Worm (Caenorhabditis elegans) whole organism, mixed stage, embryonic: ENCODE results near the gene ubh-3.

Experiments used
- M03D4.4 ChIP-seq: sonication (generic microtip); optimal IDR thresholded peaks from 2 replicates; lab custom pipeline; 2017; ENCODE audit warnings: mild to moderate bottlenecking, missing genetic modification characterization, missing compliant biosample characterization
- blmp-1 ChIP-seq: fragments of 150-350 bp; optimal IDR thresholded peaks from 2 replicates; lab custom pipeline; 2014; ENCODE audit warnings: missing biosample characterization, missing genetic modification characterization
- ceh-39 ChIP-seq: fragments of 150-350 bp; optimal IDR thresholded peaks from 2 replicates; lab custom pipeline; 2014; ENCODE audit warnings: missing biosample characterization, missing genetic modification characterization
- ceh-43 ChIP-seq: fragments of 200-800 bp; sonication (Bioruptor generic); optimal IDR thresholded peaks from 2 replicates; lab custom pipeline; 2018; ENCODE audit warnings: mild to moderate bottlenecking, missing genetic modification characterization, moderate library complexity, missing compliant biosample characterization
- ces-1 ChIP-seq: fragments of 150-350 bp; optimal IDR thresholded peaks from 2 replicates; lab custom pipeline; 2014; ENCODE audit warnings: missing biosample characterization, missing genetic modification reagents, missing genetic modification characterization
- cnd-1 ChIP-seq: fragments of 200-800 bp; sonication (Bioruptor generic); optimal IDR thresholded peaks from 2 replicates; lab custom pipeline; 2018; ENCODE audit warnings: mild to moderate bottlenecking, missing genetic modification characterization, missing compliant biosample characterization
- drap-1 ChIP-seq: fragments of 200-800 bp; sonication (Bioruptor generic); optimal IDR thresholded peaks from 3 replicates; lab custom pipeline; 2018; ENCODE audit warnings: mild to moderate bottlenecking, missing genetic modification characterization, missing compliant biosample characterization
- elt-3 ChIP-seq: fragments of 150-350 bp; optimal IDR thresholded peaks from 2 replicates; lab custom pipeline; 2014; ENCODE audit warnings: missing biosample characterization, missing genetic modification characterization
- hlh-1 ChIP-seq: fragments of 150-350 bp; optimal IDR thresholded peaks from 2 replicates; lab custom pipeline; 2014; ENCODE audit warnings: missing biosample characterization, missing genetic modification reagents, missing genetic modification characterization
- lin-13 ChIP-seq: fragments of 150-350 bp; optimal IDR thresholded peaks from 2 replicates; lab custom pipeline; 2014; ENCODE audit warnings: missing biosample characterization, missing genetic modification characterization
- lin-32 ChIP-seq: fragments of 200-800 bp; sonication (Bioruptor generic); optimal IDR thresholded peaks from 2 replicates; lab custom pipeline; 2018; ENCODE audit warnings: mild to moderate bottlenecking, missing genetic modification characterization, missing compliant biosample characterization
- mep-1 ChIP-seq: fragments of 150-350 bp; optimal IDR thresholded peaks from 2 replicates; lab custom pipeline; 2017; ENCODE audit warnings: missing biosample characterization, missing genetic modification reagents, missing genetic modification characterization, inconsistent platforms
- mls-2 ChIP-seq: sonication (generic microtip); optimal IDR thresholded peaks from 2 replicates; lab custom pipeline; 2016; ENCODE audit warnings: mild to moderate bottlenecking, missing genetic modification characterization, moderate library complexity, missing compliant biosample characterization
- nhr-12 ChIP-seq: fragments of 150-350 bp; optimal IDR thresholded peaks from 2 replicates; lab custom pipeline; 2014; ENCODE audit warnings: missing biosample characterization, missing genetic modification characterization
- nhr-2 ChIP-seq: fragments of 150-350 bp; optimal IDR thresholded peaks from 2 replicates; lab custom pipeline; 2014; ENCODE audit warnings: missing biosample characterization, missing genetic modification characterization
- nhr-237 ChIP-seq: fragments of 150-350 bp; optimal IDR thresholded peaks from 2 replicates; lab custom pipeline; 2014; ENCODE audit warnings: missing biosample characterization, missing genetic modification characterization
- nhr-28 ChIP-seq: fragments of 150-350 bp; optimal IDR thresholded peaks from 2 replicates; lab custom pipeline; 2014; ENCODE audit warnings: missing biosample characterization, missing genetic modification characterization
- nhr-76 ChIP-seq: sonication (generic microtip); optimal IDR thresholded peaks from 2 replicates; lab custom pipeline; 2017; ENCODE audit warnings: missing biosample characterization, missing genetic modification characterization
- pha-4 ChIP-seq: fragments of 150-350 bp; optimal IDR thresholded peaks from 2 replicates; lab custom pipeline; 2018; ENCODE audit warnings: missing biosample characterization, missing genetic modification reagents, missing genetic modification characterization
- sem-2 ChIP-seq: fragments of 200-800 bp; sonication (Bioruptor generic); optimal IDR thresholded peaks from 2 replicates; lab custom pipeline; 2018; ENCODE audit warnings: mild to moderate bottlenecking, missing genetic modification characterization, missing compliant biosample characterization
- snpc-4 ChIP-seq: fragments of 150-350 bp; optimal IDR thresholded peaks from 2 replicates; lab custom pipeline; 2014; ENCODE audit warnings: missing biosample characterization, missing genetic modification characterization
- sptf-1 ChIP-seq: sonication (generic microtip); optimal IDR thresholded peaks from 2 replicates; lab custom pipeline; 2017; ENCODE audit warnings: mild to moderate bottlenecking, missing genetic modification characterization, moderate library complexity, missing compliant biosample characterization
- tbx-8 ChIP-seq: fragments of 200-800 bp; sonication (Bioruptor generic); optimal IDR thresholded peaks from 2 replicates; lab custom pipeline; 2018; ENCODE audit warnings: mild to moderate bottlenecking, missing genetic modification characterization, moderate library complexity, missing compliant biosample characterization
- unc-120 ChIP-seq: sonication (generic microtip); optimal IDR thresholded peaks from 2 replicates; lab custom pipeline; 2017; ENCODE audit warnings: missing genetic modification characterization, missing compliant biosample characterization; ENCODE audit not compliant: poor library complexity, severe bottlenecking
- unc-62 ChIP-seq: fragments of 150-350 bp; optimal IDR thresholded peaks from 2 replicates; lab custom pipeline; 2014; ENCODE audit warnings: missing biosample characterization, missing genetic modification reagents, missing genetic modification characterization
- ztf-11 ChIP-seq: fragments of 150-350 bp; optimal IDR thresholded peaks from 2 replicates; lab custom pipeline; 2014; ENCODE audit warnings: missing biosample characterization, missing genetic modification characterization

Gene ubh-3

DNA sequence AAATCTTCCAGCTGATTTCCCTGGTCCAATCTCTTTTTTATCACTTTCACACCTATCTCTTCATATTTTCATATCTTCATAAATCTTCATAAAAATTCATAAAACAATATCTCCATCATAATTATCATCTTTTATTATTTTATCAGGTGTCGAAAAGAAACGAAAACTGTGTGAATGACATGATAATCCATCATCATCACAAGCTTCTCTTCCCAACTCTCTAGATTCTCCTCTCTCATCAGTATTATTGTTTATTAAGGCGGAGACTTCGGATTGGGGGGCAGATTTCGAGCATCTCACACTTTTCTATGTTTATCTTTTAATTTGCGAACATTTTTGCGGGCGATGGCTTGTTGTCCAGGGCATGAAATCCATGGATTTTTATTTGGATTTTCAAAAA, 44.4 kb downstream of the ubh-3 start:
- no peak for TF ChIP-seq nhr-12 (tag; lab: Kevin White, UChicago)
- TF ChIP-seq lin-32: no peak
- TF ChIP-seq M03D4.4: no peak
- peak; percentile 65 for TF ChIP-seq unc-62 (GFP tag; lab: Kevin White, UChicago)

DNA sequence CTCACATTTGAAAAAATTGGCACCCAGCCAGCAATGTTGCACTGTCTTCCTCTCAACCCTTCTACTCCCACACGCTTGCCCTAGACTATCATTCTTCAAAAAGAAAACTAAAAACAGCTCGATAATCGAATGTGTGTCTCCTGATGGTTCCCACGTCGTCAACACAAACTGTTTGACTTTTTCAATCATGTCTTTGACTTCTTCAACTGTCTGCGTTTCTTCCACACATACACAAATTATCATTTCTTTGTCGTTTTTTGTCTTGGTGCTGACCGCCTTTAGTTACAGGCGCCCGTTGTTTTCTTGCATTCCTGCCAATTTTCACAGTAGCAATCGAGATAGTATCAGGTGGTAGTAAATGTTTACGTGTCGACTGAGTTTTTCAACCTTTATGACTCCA, 46.0 kb downstream of the ubh-3 start:
- TF ChIP-seq ces-1 (GFP tag; lab: Kevin White, UChicago) (no peak), lin-32 (no peak), snpc-4 (tag; lab: Kevin White, UChicago) (no peak), nhr-76 (tag; lab: Kevin White, UChicago) (no peak), ceh-43 (no peak), nhr-28 (tag; lab: Kevin White, UChicago) (no peak), unc-62 (GFP tag; lab: Kevin White, UChicago) (no peak), mep-1 (tag; lab: Kevin White, UChicago) (no peak), unc-120 (tag; lab: Kevin White, UChicago) (no peak), cnd-1 (tag; lab: Kevin White, UChicago) (no peak), sem-2 (GFP tag; lab: Kevin White, UChicago) (no peak), nhr-12 (tag; lab: Kevin White, UChicago) (no peak), blmp-1 (no peak)

DNA sequence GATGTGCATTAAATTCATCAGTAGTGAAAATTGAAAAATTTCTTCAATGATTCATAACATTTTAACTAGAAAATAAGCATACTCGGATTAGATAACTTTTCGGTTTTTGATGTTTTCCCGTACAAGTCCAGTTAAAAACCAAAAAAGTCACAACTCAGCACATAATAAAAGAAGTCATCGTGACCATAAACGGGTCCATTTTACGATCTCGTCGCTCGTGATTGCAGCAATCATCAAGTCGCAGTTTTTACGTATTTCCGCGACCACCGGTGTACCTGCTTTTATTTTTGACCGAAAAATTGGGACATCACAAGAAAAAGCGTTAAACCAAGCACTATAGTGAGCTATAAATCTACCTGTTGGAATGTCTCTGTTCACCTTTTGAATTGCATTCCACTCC, 47.4 kb downstream of the ubh-3 start:
- no peak for TF ChIP-seq sptf-1
- TF ChIP-seq M03D4.4: no peak
- TF ChIP-seq pha-4: no peak
- TF ChIP-seq mls-2 (tag; lab: Kevin White, UChicago): no peak
- no peak for TF ChIP-seq ztf-11
- TF ChIP-seq, all 35 proteins: peak for 0

DNA sequence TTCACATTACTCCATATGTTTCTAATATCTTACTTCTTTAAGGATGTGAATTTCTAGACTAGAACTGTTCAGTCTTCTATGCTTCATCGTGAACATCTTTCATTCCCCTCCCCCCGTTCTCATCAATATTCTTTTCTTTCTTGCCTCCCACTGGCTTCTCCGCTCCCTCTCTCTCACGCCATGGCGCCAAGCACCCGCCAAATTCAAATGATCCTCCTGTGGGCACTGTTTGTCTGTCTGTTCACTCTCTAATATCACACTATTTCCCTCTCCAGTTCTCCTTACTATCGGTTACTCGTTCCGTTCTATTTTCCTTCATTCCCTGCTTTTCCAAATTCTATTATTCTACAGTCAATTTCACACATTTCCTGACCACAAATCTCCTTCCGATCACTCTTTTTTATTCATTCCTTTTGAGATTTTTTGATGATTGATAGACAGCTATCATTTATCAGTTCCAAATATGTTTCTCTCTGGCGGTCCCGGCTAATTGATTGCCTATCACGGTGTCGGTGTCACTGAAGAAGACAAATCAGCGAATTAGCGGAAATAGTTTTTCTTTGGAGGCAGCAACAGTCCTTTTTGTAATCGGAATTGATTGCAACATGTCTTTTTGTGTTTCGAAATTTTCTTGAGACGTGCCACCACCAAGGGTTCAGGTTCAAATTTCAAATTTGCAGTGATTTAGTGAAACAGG, 50.2 kb downstream of the ubh-3 start:
- no peak for TF ChIP-seq elt-3 (tag; lab: Kevin White, UChicago)
- TF ChIP-seq sem-2 (GFP tag; lab: Kevin White, UChicago): no peak
- no peak for TF ChIP-seq unc-120 (tag; lab: Kevin White, UChicago)
- no peak for TF ChIP-seq nhr-237 (tag; lab: Kevin White, UChicago)
- TF ChIP-seq lin-32: no peak
- no peak for TF ChIP-seq nhr-12 (tag; lab: Kevin White, UChicago)
- TF ChIP-seq nhr-2 (tag; lab: Kevin White, UChicago): no peak
- TF ChIP-seq lin-13: no peak
- TF ChIP-seq pha-4: no peak
- no peak for TF ChIP-seq tbx-8
- TF ChIP-seq ceh-39 (tag; lab: Kevin White, UChicago): no peak
- no peak for TF ChIP-seq drap-1 (GFP tag; lab: Kevin White, UChicago)
- TF ChIP-seq, all 35 proteins: peak for 0

DNA sequence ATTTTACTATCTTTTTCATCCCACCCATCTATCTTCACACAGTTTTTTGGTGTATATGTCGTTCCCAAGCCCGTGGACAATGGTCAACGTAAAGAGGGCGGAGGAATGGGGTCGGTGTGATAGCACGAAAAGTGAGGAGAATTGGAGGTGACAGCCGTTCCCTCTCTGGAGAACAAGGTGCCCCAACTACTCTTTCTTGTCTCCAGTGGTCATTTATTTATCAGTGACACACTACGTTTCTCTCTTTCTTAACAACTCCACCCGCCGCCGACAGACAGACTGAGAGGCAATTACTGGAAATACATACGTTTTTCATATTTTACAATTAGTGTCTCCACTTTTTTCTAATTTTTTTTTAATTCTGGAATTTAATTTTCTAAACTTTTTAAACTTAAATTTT, 51.7 kb downstream of the ubh-3 start:
- TF ChIP-seq nhr-12 (tag; lab: Kevin White, UChicago) (no peak), blmp-1 (no peak), unc-62 (GFP tag; lab: Kevin White, UChicago) (peak; percentile 3), snpc-4 (tag; lab: Kevin White, UChicago) (no peak), M03D4.4 (no peak), hlh-1 (tag; lab: Kevin White, UChicago) (peak; percentile 66)
